Worm (Caenorhabditis elegans) whole organism, mixed stage, embryonic: ENCODE measurements around the gene srx-111.
"Not testable (repeated sequence)": the region's sequence is repeated elsewhere in the genome, so short reads cannot be mapped to it uniquely, and the experiment has no call there.

Experiments used
- M03D4.4 ChIP-seq: sonication (generic microtip); optimal IDR thresholded peaks from 2 replicates; lab custom pipeline; 2017; ENCODE audit warnings: mild to moderate bottlenecking, missing genetic modification characterization, missing compliant biosample characterization
- bed-3 ChIP-seq: fragments of 200-800 bp; sonication (Bioruptor generic); optimal IDR thresholded peaks from 3 replicates; lab custom pipeline; 2018; ENCODE audit warnings: mild to moderate bottlenecking, missing genetic modification characterization, moderate library complexity, missing compliant biosample characterization
- blmp-1 ChIP-seq: fragments of 150-350 bp; optimal IDR thresholded peaks from 2 replicates; lab custom pipeline; 2014; ENCODE audit warnings: missing biosample characterization, missing genetic modification characterization
- ceh-39 ChIP-seq: fragments of 150-350 bp; optimal IDR thresholded peaks from 2 replicates; lab custom pipeline; 2014; ENCODE audit warnings: missing biosample characterization, missing genetic modification characterization
- ceh-43 ChIP-seq: fragments of 200-800 bp; sonication (Bioruptor generic); optimal IDR thresholded peaks from 2 replicates; lab custom pipeline; 2018; ENCODE audit warnings: mild to moderate bottlenecking, missing genetic modification characterization, moderate library complexity, missing compliant biosample characterization
- ceh-83 ChIP-seq: fragments of 200-800 bp; sonication (Bioruptor generic); optimal IDR thresholded peaks from 2 replicates; lab custom pipeline; 2018; ENCODE audit warnings: mild to moderate bottlenecking, missing genetic modification characterization, missing compliant biosample characterization
- ces-1 ChIP-seq: fragments of 150-350 bp; optimal IDR thresholded peaks from 2 replicates; lab custom pipeline; 2014; ENCODE audit warnings: missing biosample characterization, missing genetic modification reagents, missing genetic modification characterization
- cnd-1 ChIP-seq: fragments of 200-800 bp; sonication (Bioruptor generic); optimal IDR thresholded peaks from 2 replicates; lab custom pipeline; 2018; ENCODE audit warnings: mild to moderate bottlenecking, missing genetic modification characterization, missing compliant biosample characterization
- elt-1 ChIP-seq: sonication (generic microtip); optimal IDR thresholded peaks from 2 replicates; lab custom pipeline; 2017; ENCODE audit warnings: missing genetic modification characterization, mild to moderate bottlenecking, missing compliant biosample characterization, antibody characterized with exemption, moderate library complexity, borderline replicate concordance; ENCODE audit not compliant: insufficient read depth
- hlh-1 ChIP-seq: fragments of 150-350 bp; optimal IDR thresholded peaks from 2 replicates; lab custom pipeline; 2014; ENCODE audit warnings: missing biosample characterization, missing genetic modification reagents, missing genetic modification characterization
- lin-13 ChIP-seq: fragments of 150-350 bp; optimal IDR thresholded peaks from 2 replicates; lab custom pipeline; 2014; ENCODE audit warnings: missing biosample characterization, missing genetic modification characterization
- lin-32 ChIP-seq: fragments of 200-800 bp; sonication (Bioruptor generic); optimal IDR thresholded peaks from 2 replicates; lab custom pipeline; 2018; ENCODE audit warnings: mild to moderate bottlenecking, missing genetic modification characterization, missing compliant biosample characterization
- lsy-2 ChIP-seq: fragments of 150-350 bp; optimal IDR thresholded peaks from 2 replicates; lab custom pipeline; 2014; ENCODE audit warnings: missing biosample characterization, missing genetic modification characterization
- mab-5 ChIP-seq: fragments of 150-350 bp; optimal IDR thresholded peaks from 2 replicates; lab custom pipeline; 2014; ENCODE audit warnings: missing biosample characterization, missing genetic modification characterization
- mep-1 ChIP-seq: fragments of 150-350 bp; optimal IDR thresholded peaks from 2 replicates; lab custom pipeline; 2017; ENCODE audit warnings: missing biosample characterization, missing genetic modification reagents, missing genetic modification characterization, inconsistent platforms
- nhr-12 ChIP-seq: fragments of 150-350 bp; optimal IDR thresholded peaks from 2 replicates; lab custom pipeline; 2014; ENCODE audit warnings: missing biosample characterization, missing genetic modification characterization
- nhr-2 ChIP-seq: fragments of 150-350 bp; optimal IDR thresholded peaks from 2 replicates; lab custom pipeline; 2014; ENCODE audit warnings: missing biosample characterization, missing genetic modification characterization
- nhr-237 ChIP-seq: fragments of 150-350 bp; optimal IDR thresholded peaks from 2 replicates; lab custom pipeline; 2014; ENCODE audit warnings: missing biosample characterization, missing genetic modification characterization
- nhr-28 ChIP-seq: fragments of 150-350 bp; optimal IDR thresholded peaks from 2 replicates; lab custom pipeline; 2014; ENCODE audit warnings: missing biosample characterization, missing genetic modification characterization
- nhr-76 ChIP-seq: sonication (generic microtip); optimal IDR thresholded peaks from 2 replicates; lab custom pipeline; 2017; ENCODE audit warnings: missing biosample characterization, missing genetic modification characterization
- pha-4 ChIP-seq: fragments of 150-350 bp; optimal IDR thresholded peaks from 2 replicates; lab custom pipeline; 2018; ENCODE audit warnings: missing biosample characterization, missing genetic modification reagents, missing genetic modification characterization
- sem-2 ChIP-seq: fragments of 200-800 bp; sonication (Bioruptor generic); optimal IDR thresholded peaks from 2 replicates; lab custom pipeline; 2018; ENCODE audit warnings: mild to moderate bottlenecking, missing genetic modification characterization, missing compliant biosample characterization
- snpc-4 ChIP-seq: fragments of 150-350 bp; optimal IDR thresholded peaks from 2 replicates; lab custom pipeline; 2014; ENCODE audit warnings: missing biosample characterization, missing genetic modification characterization
- sptf-1 ChIP-seq: sonication (generic microtip); optimal IDR thresholded peaks from 2 replicates; lab custom pipeline; 2017; ENCODE audit warnings: mild to moderate bottlenecking, missing genetic modification characterization, moderate library complexity, missing compliant biosample characterization
- unc-120 ChIP-seq: sonication (generic microtip); optimal IDR thresholded peaks from 2 replicates; lab custom pipeline; 2017; ENCODE audit warnings: missing genetic modification characterization, missing compliant biosample characterization; ENCODE audit not compliant: poor library complexity, severe bottlenecking
- unc-39 ChIP-seq: fragments of 150-350 bp; optimal IDR thresholded peaks from 2 replicates; lab custom pipeline; 2014; ENCODE audit warnings: missing biosample characterization, missing genetic modification characterization
- unc-62 ChIP-seq: fragments of 150-350 bp; optimal IDR thresholded peaks from 2 replicates; lab custom pipeline; 2014; ENCODE audit warnings: missing biosample characterization, missing genetic modification reagents, missing genetic modification characterization
- zip-8 ChIP-seq: fragments of 150-350 bp; optimal IDR thresholded peaks from 2 replicates; lab custom pipeline; 2014; ENCODE audit warnings: missing biosample characterization, missing genetic modification characterization

srx-111 gene

DNA sequence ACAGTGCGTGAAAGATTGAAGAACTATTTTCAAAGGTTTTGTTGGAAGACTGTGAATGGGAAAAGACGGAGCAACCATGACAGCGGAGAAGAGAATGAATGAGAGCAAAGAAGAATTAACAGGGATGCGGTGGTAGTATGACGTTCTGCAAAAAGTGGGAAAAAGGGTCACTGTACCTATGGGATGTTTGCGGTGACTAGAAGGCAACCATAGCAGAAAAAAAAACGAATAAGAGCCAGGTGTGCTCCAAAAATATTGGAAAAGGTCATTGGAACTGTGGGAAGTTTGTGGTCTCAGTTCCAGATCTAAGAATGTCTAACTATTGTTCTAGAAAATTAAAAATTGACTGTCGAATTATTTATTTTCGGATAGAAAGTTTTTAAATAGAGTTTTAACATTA, 8.9 kb upstream of the srx-111 start, which contains the start of gene fbxb-90:
Gene fbxb-90, minus strand, starts transcription at position 101 of the 400 bp plus-strand sequence.
- TF ChIP-seq elt-1 (no peak), cnd-1 (tag; lab: Kevin White, UChicago) (no peak), mep-1 (tag; lab: Kevin White, UChicago) (no peak), nhr-237 (tag; lab: Kevin White, UChicago) (no peak), nhr-76 (tag; lab: Kevin White, UChicago) (no peak), M03D4.4 (tag; lab: Kevin White, UChicago) (no peak), lin-13 (tag; lab: Kevin White, UChicago) (no peak), ceh-43 (GFP tag; lab: Kevin White, UChicago) (no peak), hlh-1 (tag; lab: Kevin White, UChicago) (no peak), nhr-28 (tag; lab: Kevin White, UChicago) (no peak), ceh-39 (tag; lab: Kevin White, UChicago) (no peak), sem-2 (GFP tag; lab: Kevin White, UChicago) (no peak), ceh-83 (GFP tag; lab: Kevin White, UChicago) (no peak), unc-62 (GFP tag; lab: Kevin White, UChicago) (no peak), lin-32 (GFP tag; lab: Kevin White, UChicago) (no peak), lsy-2 (tag; lab: Kevin White, UChicago) (no peak), zip-8 (tag; lab: Kevin White, UChicago) (no peak), snpc-4 (tag; lab: Kevin White, UChicago) (no peak), unc-120 (tag; lab: Kevin White, UChicago) (no peak)
- TF ChIP-seq, all 35 proteins: peak for 0

DNA sequence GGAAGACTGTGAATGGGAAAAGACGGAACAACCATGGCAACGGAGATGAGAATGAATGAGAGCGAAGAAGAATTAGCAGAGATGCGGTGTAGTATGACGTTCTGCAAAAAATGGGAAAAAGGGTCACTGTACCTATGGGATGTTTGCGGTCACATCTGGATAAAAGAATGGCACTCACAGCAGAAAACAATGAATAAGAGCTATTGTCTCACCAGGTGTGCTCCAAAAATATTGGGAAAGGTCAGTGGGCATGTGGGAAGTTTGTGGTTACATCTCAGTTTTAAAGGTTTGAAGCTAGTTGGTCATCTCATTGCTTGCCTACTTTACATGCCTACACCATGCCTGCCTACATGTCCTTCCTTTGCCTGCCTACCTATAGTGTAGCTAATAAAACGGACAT, 6.9 kb upstream of the srx-111 start, which contains the start of gene fbxb-91:
Gene fbxb-91, minus strand, starts transcription at position 101 of the 400 bp plus-strand sequence.
- TF ChIP-seq snpc-4 (tag; lab: Kevin White, UChicago) (no peak), cnd-1 (tag; lab: Kevin White, UChicago) (no peak), elt-1 (no peak), pha-4 (no peak)
- TF ChIP-seq, all 35 proteins: peak for 0

DNA sequence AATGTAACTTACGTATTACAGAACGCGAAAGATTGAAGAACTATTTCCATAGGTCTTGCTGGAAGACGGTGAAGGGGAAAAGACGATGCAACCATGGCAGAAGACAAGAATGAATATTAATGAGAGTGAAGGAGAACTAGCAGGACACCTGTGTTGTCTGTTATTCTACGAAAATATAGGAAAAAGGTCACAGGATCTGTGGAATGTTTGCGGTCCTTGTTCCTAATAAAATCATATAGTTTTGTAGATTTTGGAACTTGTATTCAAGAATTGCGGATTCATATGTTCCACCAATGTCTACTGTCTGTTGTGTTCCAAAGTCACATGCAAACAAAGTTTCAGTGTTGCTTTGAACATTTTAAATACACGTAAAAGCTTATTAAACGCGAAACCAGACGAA, 5.4 kb upstream of the srx-111 start, which contains the start of gene sdz-11:
Gene sdz-11, minus strand, starts transcription at position 101 of the 400 bp plus-strand sequence.
- no peak for TF ChIP-seq mab-5 (tag; lab: Kevin White, UChicago)
- TF ChIP-seq hlh-1 (tag; lab: Kevin White, UChicago), result no peak
- no peak for TF ChIP-seq lin-13 (tag; lab: Kevin White, UChicago)
- TF ChIP-seq ceh-43 (GFP tag; lab: Kevin White, UChicago), result no peak
- TF ChIP-seq blmp-1 (tag; lab: Kevin White, UChicago), result no peak
- no peak for TF ChIP-seq nhr-12 (tag; lab: Kevin White, UChicago)

DNA sequence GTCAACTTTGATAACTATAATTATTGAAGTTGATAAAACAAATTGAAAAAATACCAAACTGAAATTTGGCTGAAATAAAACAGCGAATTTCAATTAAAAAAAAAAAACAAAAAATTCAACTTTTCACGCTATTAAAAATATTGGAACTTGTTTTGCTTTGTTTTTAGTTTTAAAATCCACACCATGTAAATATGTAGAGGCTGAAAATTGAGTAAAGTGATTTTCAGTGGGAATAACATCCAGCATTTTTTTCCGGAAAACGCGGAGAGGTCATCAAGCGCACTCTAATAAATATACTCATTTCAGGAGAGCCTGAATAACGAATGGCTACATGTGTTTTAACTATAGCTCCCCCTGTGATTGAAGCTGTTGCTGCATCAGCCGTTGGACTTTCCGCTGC, 4.0 kb upstream of the srx-111 start, which contains the start of gene rcd-1:
Gene rcd-1, plus strand, starts transcription at position 301 of the 400 bp plus-strand sequence.
- TF ChIP-seq snpc-4 (tag; lab: Kevin White, UChicago), result no peak
- TF ChIP-seq lin-32 (GFP tag; lab: Kevin White, UChicago), result no peak
- no peak for TF ChIP-seq nhr-2 (tag; lab: Kevin White, UChicago)
- TF ChIP-seq mab-5 (tag; lab: Kevin White, UChicago), result no peak
- TF ChIP-seq cnd-1 (tag; lab: Kevin White, UChicago), result no peak
- TF ChIP-seq M03D4.4 (tag; lab: Kevin White, UChicago), result no peak
- TF ChIP-seq sptf-1, result no peak
- TF ChIP-seq nhr-12 (tag; lab: Kevin White, UChicago), result no peak
- no peak for TF ChIP-seq elt-1
- TF ChIP-seq, all 35 proteins: peak for 0

DNA sequence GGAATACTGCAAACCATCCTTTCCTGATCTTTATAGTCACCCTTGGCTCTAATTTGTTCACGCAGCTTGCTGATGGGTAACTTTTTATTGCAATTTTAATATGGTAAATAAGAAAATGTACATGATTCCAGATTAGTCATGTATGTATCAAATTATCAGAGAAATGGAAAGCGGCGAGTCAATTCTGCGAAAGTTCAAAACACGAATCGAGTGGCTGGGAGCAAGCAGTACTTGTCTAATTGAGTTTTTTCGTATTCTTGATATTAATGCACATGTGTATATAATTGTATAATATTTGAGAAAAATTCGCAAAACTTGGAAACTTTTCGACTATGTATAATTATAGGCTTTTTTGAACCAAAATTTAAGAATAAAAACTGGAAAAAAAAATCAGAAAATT, 1.4 kb downstream of the srx-111 start, which contains the start of gene T24E12.12:
Gene T24E12.12, plus strand, starts transcription at position 281 of the 400 bp plus-strand sequence.
- TF ChIP-seq bed-3 (GFP tag; lab: Kevin White, UChicago) (no peak), M03D4.4 (tag; lab: Kevin White, UChicago) (no peak), ceh-83 (GFP tag; lab: Kevin White, UChicago) (no peak), pha-4 (no peak), nhr-2 (tag; lab: Kevin White, UChicago) (no peak), ces-1 (GFP tag; lab: Kevin White, UChicago) (no peak), mab-5 (tag; lab: Kevin White, UChicago) (no peak)
- TF ChIP-seq, all 35 proteins: peak for 0

DNA sequence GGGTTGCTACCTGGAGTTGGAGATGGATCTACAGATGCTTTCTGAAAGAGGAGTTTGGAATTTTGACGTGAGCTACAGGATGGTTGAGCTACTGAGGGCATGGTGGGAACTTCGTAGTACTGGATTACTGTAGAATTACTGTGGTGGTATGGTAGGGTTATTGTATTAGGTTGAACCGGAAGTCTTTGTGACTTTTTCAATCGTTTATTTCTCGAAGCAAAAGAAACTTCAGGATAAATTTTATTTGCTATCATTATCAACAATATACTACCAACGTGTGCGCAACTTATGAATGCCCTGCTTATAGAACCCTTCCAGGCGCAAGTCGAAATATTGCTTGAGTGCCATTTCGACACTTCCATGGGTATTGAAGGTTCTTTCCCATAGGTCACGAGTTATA, 4.0 kb downstream of the srx-111 start, which contains the start of gene T24E12.6:
Gene T24E12.6, minus strand, starts transcription at position 101 of the 400 bp plus-strand sequence.
- not testable (repeated sequence) for TF ChIP-seq mab-5 (tag; lab: Kevin White, UChicago); pha-4; unc-39
